Fruit fly (Drosophila melanogaster) whole organism, embryonic: ENCODE data around the gene IKKbeta.

Source experiments
- Abd-B ChIP-seq: fragments of 200-800 bp; sonication (Bioruptor generic); optimal IDR thresholded peaks from 2 replicates; lab custom pipeline; 2018; ENCODE audit warnings: missing biosample characterization, mild to moderate bottlenecking, missing genetic modification characterization, moderate library complexity
- B-H2 ChIP-seq: fragments of 200-800 bp; sonication (Bioruptor generic); optimal IDR thresholded peaks from 2 replicates; lab custom pipeline; 2018; ENCODE audit warnings: missing biosample characterization, mild to moderate bottlenecking, missing genetic modification characterization
- CG10209 ChIP-seq: fragments of 200-800 bp; sonication (Bioruptor generic); optimal IDR thresholded peaks from 3 replicates; lab custom pipeline; 2017; ENCODE audit warnings: missing biosample characterization, mild to moderate bottlenecking, missing genetic modification characterization, missing genetic modification reagents
- CG10321 ChIP-seq: fragments of 200-800 bp; sonication (Bioruptor generic); IDR thresholded peaks from 2 replicates; pipeline ENCODE4 v1.3.6; 2022; ENCODE audit warnings: missing biosample characterization, missing genetic modification characterization
- CG10431 ChIP-seq: fragments of 200-800 bp; sonication (Bioruptor generic); optimal IDR thresholded peaks from 3 replicates; lab custom pipeline; 2018; ENCODE audit warnings: missing biosample characterization, mild to moderate bottlenecking, missing genetic modification characterization
- CG12104 ChIP-seq: fragments of 200-800 bp; sonication (Bioruptor generic); optimal IDR thresholded peaks from 3 replicates; lab custom pipeline; 2016; ENCODE audit warnings: missing biosample characterization, missing genetic modification characterization
- CG12299 ChIP-seq: fragments of 200-800 bp; sonication (Bioruptor generic); optimal IDR thresholded peaks from 2 replicates; lab custom pipeline; 2018; ENCODE audit warnings: missing biosample characterization, mild to moderate bottlenecking, missing genetic modification characterization
- CG12769 ChIP-seq: fragments of 200-800 bp; sonication (Bioruptor generic); optimal IDR thresholded peaks from 2 replicates; lab custom pipeline; 2019; ENCODE audit warnings: missing biosample characterization, mild to moderate bottlenecking, missing genetic modification characterization, moderate library complexity
- CG13123 ChIP-seq: fragments of 200-800 bp; sonication (Bioruptor generic); optimal IDR thresholded peaks from 2 replicates; lab custom pipeline; 2016; ENCODE audit warnings: missing biosample characterization, missing genetic modification characterization
- CG14441 ChIP-seq: fragments of 200-800 bp; sonication (Bioruptor generic); IDR thresholded peaks from 2 replicates; pipeline ENCODE4 v1.3.6; 2022; ENCODE audit warnings: missing biosample characterization, missing genetic modification characterization
- CG14965 ChIP-seq: fragments of 200-800 bp; sonication (Bioruptor generic); optimal IDR thresholded peaks from 2 replicates; lab custom pipeline; 2016; ENCODE audit warnings: missing biosample characterization, missing genetic modification characterization, borderline replicate concordance
- CG1603 ChIP-seq: fragments of 200-800 bp; sonication (Bioruptor generic); optimal IDR thresholded peaks from 2 replicates; lab custom pipeline; 2019; ENCODE audit warnings: missing biosample characterization, mild to moderate bottlenecking, missing genetic modification characterization, moderate library complexity
- CG16815 ChIP-seq: fragments of 200-800 bp; sonication (Bioruptor generic); optimal IDR thresholded peaks from 3 replicates; lab custom pipeline; 2017; ENCODE audit warnings: missing biosample characterization, mild to moderate bottlenecking, missing genetic modification characterization
- CG1832 ChIP-seq: fragments of 200-800 bp; sonication (Bioruptor generic); optimal IDR thresholded peaks from 2 replicates; lab custom pipeline; 2017; ENCODE audit warnings: missing biosample characterization, mild to moderate bottlenecking, missing genetic modification characterization, inconsistent platforms
- CG2129 ChIP-seq: fragments of 200-800 bp; sonication (Bioruptor generic); IDR thresholded peaks from 2 replicates; pipeline ENCODE4 v1.3.6; 2022; ENCODE audit warnings: missing biosample characterization, missing genetic modification characterization; ENCODE audit not compliant: partially characterized antibody
- CG3163 ChIP-seq: fragments of 200-800 bp; sonication (Bioruptor generic); optimal IDR thresholded peaks from 3 replicates; lab custom pipeline; 2016; ENCODE audit warnings: missing biosample characterization, missing genetic modification characterization
- CG3995 ChIP-seq: fragments of 200-800 bp; sonication (Bioruptor generic); optimal IDR thresholded peaks from 3 replicates; lab custom pipeline; 2016; ENCODE audit warnings: missing biosample characterization, missing genetic modification characterization
- CG4360 ChIP-seq: fragments of 200-800 bp; sonication (Bioruptor generic); IDR thresholded peaks from 2 replicates; pipeline ENCODE4 v1.3.6; 2022; ENCODE audit warnings: missing biosample characterization, missing genetic modification characterization
- CG4707 ChIP-seq: fragments of 200-800 bp; sonication (Bioruptor generic); optimal IDR thresholded peaks from 2 replicates; lab custom pipeline; 2018; ENCODE audit warnings: missing biosample characterization, mild to moderate bottlenecking, missing genetic modification characterization, moderate library complexity
- CG7372 ChIP-seq: fragments of 200-800 bp; sonication (Bioruptor generic); IDR thresholded peaks from 2 replicates; pipeline ENCODE4 v1.3.6; 2022; ENCODE audit warnings: missing biosample characterization, missing genetic modification characterization
- Camta ChIP-seq: fragments of 200-800 bp; sonication (Bioruptor generic); optimal IDR thresholded peaks from 2 replicates; lab custom pipeline; 2016; ENCODE audit warnings: missing biosample characterization, missing genetic modification characterization
- D ChIP-seq, 2 experiments: fragments of 200-800 bp in 1 of 2; fragments of >200 bp in 1 of 2; sonication (Bioruptor generic) in 1 of 2; optimal IDR thresholded peaks; 2 replicates in 1 of 2; 3 replicates in 1 of 2; lab custom pipeline; 2017; ENCODE audit warnings: mild to moderate bottlenecking in 1 of 2, missing biosample characterization in 1 of 2, missing genetic modification characterization in 1 of 2, missing genetic modification reagents in 1 of 2
- Dbx ChIP-seq: fragments of 200-800 bp; sonication (Bioruptor generic); IDR thresholded peaks from 3 replicates; pipeline ENCODE4 v1.3.6; 2022; ENCODE audit warnings: missing biosample characterization, missing genetic modification characterization
- H15 ChIP-seq: fragments of 200-800 bp; sonication (Bioruptor generic); IDR thresholded peaks from 3 replicates; pipeline ENCODE4 v1.3.6; 2022; ENCODE audit warnings: missing biosample characterization, missing genetic modification characterization
- HLH54F ChIP-seq: fragments of 200-800 bp; sonication (Bioruptor generic); optimal IDR thresholded peaks from 3 replicates; lab custom pipeline; 2016; ENCODE audit warnings: missing biosample characterization, missing genetic modification characterization
- Hey ChIP-seq: fragments of 200-800 bp; sonication (Bioruptor generic); optimal IDR thresholded peaks from 3 replicates; lab custom pipeline; 2018; ENCODE audit warnings: missing biosample characterization, mild to moderate bottlenecking, missing genetic modification characterization
- Hr39 ChIP-seq: fragments of >200 bp; optimal IDR thresholded peaks from 2 replicates; lab custom pipeline; 2017
- Med ChIP-seq: fragments of 200-800 bp; sonication (Bioruptor generic); peaks from one replicate; lab custom pipeline; 2016; ENCODE audit warnings: missing biosample characterization, missing genetic modification characterization, mild to moderate bottlenecking, inconsistent platforms, moderate library complexity
- NfI ChIP-seq: fragments of 200-800 bp; sonication (Bioruptor generic); optimal IDR thresholded peaks from 3 replicates; lab custom pipeline; 2018; ENCODE audit warnings: missing biosample characterization, mild to moderate bottlenecking, missing genetic modification characterization, moderate library complexity
- Spps ChIP-seq: fragments of 200-800 bp; sonication (Bioruptor generic); optimal IDR thresholded peaks from 2 replicates; lab custom pipeline; 2018; ENCODE audit warnings: missing biosample characterization, mild to moderate bottlenecking, missing genetic modification characterization
- Sry-β ChIP-seq: fragments of 200-800 bp; sonication (Bioruptor generic); optimal IDR thresholded peaks from 2 replicates; lab custom pipeline; 2018; ENCODE audit warnings: missing biosample characterization, mild to moderate bottlenecking, missing genetic modification characterization, moderate library complexity
- ash1 ChIP-seq: fragments of 200-800 bp; sonication (Bioruptor generic); optimal IDR thresholded peaks from 2 replicates; lab custom pipeline; 2018; ENCODE audit warnings: missing biosample characterization, mild to moderate bottlenecking, missing genetic modification characterization
- cad ChIP-seq: fragments of >200 bp; optimal IDR thresholded peaks from 2 replicates; lab custom pipeline; 2017; ENCODE audit warnings: missing biosample characterization, missing genetic modification characterization
- chm ChIP-seq: fragments of 200-800 bp; sonication (Bioruptor generic); IDR thresholded peaks from 2 replicates; pipeline ENCODE4 v1.3.6; 2022; ENCODE audit warnings: missing biosample characterization, missing genetic modification characterization
- esg ChIP-seq: fragments of 200-800 bp; sonication (Bioruptor generic); conservative IDR thresholded peaks from 2 replicates; pipeline ENCODE4 v1.3.6; 2022; ENCODE audit warnings: missing biosample characterization, missing genetic modification characterization
- fd96Cb ChIP-seq: fragments of 200-800 bp; sonication (Bioruptor generic); optimal IDR thresholded peaks from 2 replicates; lab custom pipeline; 2018; ENCODE audit warnings: missing biosample characterization, mild to moderate bottlenecking, missing genetic modification characterization, moderate library complexity
- gt ChIP-seq: fragments of 200-800 bp; sonication (Bioruptor generic); IDR thresholded peaks from 2 replicates; pipeline ENCODE4 v1.3.6; 2022; ENCODE audit warnings: missing biosample characterization, missing genetic modification characterization
- kni ChIP-seq: fragments of 200-800 bp; sonication (Bioruptor generic); optimal IDR thresholded peaks from 3 replicates; lab custom pipeline; 2017; ENCODE audit warnings: mild to moderate bottlenecking, missing biosample characterization, missing genetic modification reagents, missing genetic modification characterization
- mirr ChIP-seq: fragments of 200-800 bp; sonication (Bioruptor generic); optimal IDR thresholded peaks from 3 replicates; lab custom pipeline; 2018; ENCODE audit warnings: missing biosample characterization, mild to moderate bottlenecking, missing genetic modification characterization
- nmo ChIP-seq: fragments of 200-800 bp; sonication (Bioruptor generic); optimal IDR thresholded peaks from 2 replicates; lab custom pipeline; 2018; ENCODE audit warnings: missing biosample characterization, mild to moderate bottlenecking, missing genetic modification characterization, moderate library complexity
- oc ChIP-seq: fragments of 200-800 bp; sonication (Bioruptor generic); optimal IDR thresholded peaks from 2 replicates; lab custom pipeline; 2018; ENCODE audit warnings: missing biosample characterization, mild to moderate bottlenecking, missing genetic modification characterization, moderate library complexity
- otp ChIP-seq: fragments of 200-800 bp; sonication (Bioruptor generic); IDR thresholded peaks from 3 replicates; pipeline ENCODE4, ENCODE4 v1.3.6; 2022; ENCODE audit warnings: missing biosample characterization, missing genetic modification characterization
- prd ChIP-seq, 3 experiments: fragments of >200 bp in 2 of 3; fragments of 200-800 bp in 1 of 3; sonication (Bioruptor generic) in 1 of 3; optimal IDR thresholded peaks in 2 of 3; IDR thresholded peaks in 1 of 3; 2 replicates in 2 of 3; 3 replicates in 1 of 3; pipeline versions ENCODE4 v1.3.6 to Lab custom; 2017 to 2022; ENCODE audit warnings: missing biosample characterization in 1 of 3, missing genetic modification characterization in 1 of 3
- schlank ChIP-seq: fragments of 200-800 bp; sonication (Bioruptor generic); optimal IDR thresholded peaks from 2 replicates; lab custom pipeline; 2018; ENCODE audit warnings: missing biosample characterization, mild to moderate bottlenecking, missing genetic modification characterization
- tll ChIP-seq, 2 experiments: fragments of 200-800 bp in 1 of 2; fragments of >200 bp in 1 of 2; sonication (Bioruptor generic) in 1 of 2; optimal IDR thresholded peaks; 2 replicates each; lab custom pipeline; 2017 to 2019; ENCODE audit warnings: missing biosample characterization in 2 of 2, missing genetic modification characterization in 2 of 2, mild to moderate bottlenecking in 1 of 2, moderate library complexity in 1 of 2
- vfl ChIP-seq: fragments of 200-800 bp; sonication (Bioruptor generic); optimal IDR thresholded peaks from 2 replicates; lab custom pipeline; 2016; ENCODE audit warnings: missing biosample characterization, missing genetic modification characterization
- vnd ChIP-seq: fragments of 200-800 bp; sonication (Bioruptor generic); IDR thresholded peaks from 3 replicates; pipeline ENCODE4 v1.3.6; 2022; ENCODE audit warnings: missing biosample characterization, missing genetic modification characterization; ENCODE audit not compliant: partially characterized antibody
- wor ChIP-seq: fragments of 200-800 bp; sonication (Bioruptor generic); IDR thresholded peaks from 2 replicates; pipeline ENCODE4 v1.3.6; 2022; ENCODE audit warnings: missing biosample characterization, missing genetic modification characterization
- zen ChIP-seq: fragments of 200-800 bp; sonication (Bioruptor generic); optimal IDR thresholded peaks from 3 replicates; lab custom pipeline; 2018; ENCODE audit warnings: missing biosample characterization, mild to moderate bottlenecking, missing genetic modification characterization, moderate library complexity
- zf30C ChIP-seq: fragments of 200-800 bp; sonication (Bioruptor generic); optimal IDR thresholded peaks from 3 replicates; lab custom pipeline; 2018; ENCODE audit warnings: missing biosample characterization, mild to moderate bottlenecking, missing genetic modification characterization

The IKKbeta gene

DNA sequence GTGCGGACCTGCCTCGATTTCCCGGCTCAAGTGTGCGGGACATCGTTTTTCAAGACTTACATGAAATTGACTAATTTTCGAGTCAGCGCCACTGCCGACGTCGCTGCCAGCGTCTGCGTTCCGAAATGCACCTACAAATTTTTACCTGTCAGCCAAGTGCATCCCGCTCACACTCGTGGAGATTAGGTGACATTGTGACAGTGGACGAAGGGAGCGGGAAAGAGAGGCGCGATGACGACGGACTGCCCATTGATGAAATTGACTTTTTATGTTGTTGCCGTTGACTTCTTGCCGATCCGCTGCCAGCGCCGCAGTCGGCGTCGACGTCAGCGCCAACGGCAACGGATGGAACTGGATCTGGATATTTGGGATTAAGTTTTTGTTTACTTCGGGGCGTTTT, 15.0 kb downstream of the IKKbeta start:
- TF ChIP-seq CG4360 = peak; percentile 60; the same call in 1 of the 2 replicates
- TF ChIP-seq Camta (GFP tag; lab: Kevin White, UChicago) = no peak
- no peak for TF ChIP-seq chm (GFP tag; lab: Robert Waterston, UW)
- TF ChIP-seq zen (tag; lab: Kevin White, UChicago) = peak; percentile 36
- no peak for TF ChIP-seq vnd (GFP tag; lab: Robert Waterston, UW)
- TF ChIP-seq CG2129 = no peak
- TF ChIP-seq kni (GFP tag; lab: Kevin White, UChicago) = peak; percentile 65
- no peak for TF ChIP-seq otp (GFP tag; lab: Robert Waterston, UW)
- peak; percentile 63 for TF ChIP-seq CG1832 (GFP tag; lab: Kevin White, UChicago)
- TF ChIP-seq CG4707 (GFP tag; lab: Kevin White, UChicago) = no peak
- no peak for TF ChIP-seq CG13123 (GFP tag; lab: Kevin White, UChicago)
- no peak for TF ChIP-seq fd96Cb
- peak; percentile 67 for TF ChIP-seq D (optimal IDR thresholded peaks at IDR 0.05; lab: Kevin White, UChicago)
- TF ChIP-seq D (GFP tag; optimal IDR thresholded peaks at IDR 0.05; lab: Kevin White, UChicago) = no peak
- no peak for TF ChIP-seq CG3163 (GFP tag; lab: Kevin White, UChicago)
- no peak for TF ChIP-seq CG12104 (GFP tag; lab: Kevin White, UChicago)
- no peak for TF ChIP-seq mirr (GFP tag; lab: Kevin White, UChicago)
- TF ChIP-seq wor = 0 out of 2 replicates have a peak, but pooled peaks have one; percentile 15
- no peak for TF ChIP-seq HLH54F (GFP tag; lab: Kevin White, UChicago)
- no peak for TF ChIP-seq CG12769 (tag; lab: Kevin White, UChicago)
- no peak for TF ChIP-seq CG12299 (tag; lab: Kevin White, UChicago)
- no peak for TF ChIP-seq prd (optimal IDR thresholded peaks at IDR 0.05; lab: Kevin White, UChicago)
- TF ChIP-seq prd (GFP tag; IDR thresholded peaks at IDR 0.05; lab: Robert Waterston, UW) = no peak
- peak in 1 of 2 experiments; percentile 100 for TF ChIP-seq tll (GFP tag; optimal IDR thresholded peaks at IDR 0.05; lab: Kevin White, UChicago)
- no peak for TF ChIP-seq CG14965
- TF ChIP-seq oc = peak; percentile 44
- TF ChIP-seq CG1603 (tag; lab: Kevin White, UChicago) = no peak
- no peak for TF ChIP-seq esg (GFP tag; lab: Robert Waterston, UW)
- TF ChIP-seq CG10209 = no peak
- peak; percentile 37 for TF ChIP-seq zf30C (GFP tag; lab: Kevin White, UChicago)
- no peak for TF ChIP-seq Dbx (GFP tag; lab: Robert Waterston, UW)
- no peak for TF ChIP-seq CG16815 (GFP tag; lab: Kevin White, UChicago)
- TF ChIP-seq schlank (tag; lab: Kevin White, UChicago) = no peak
- no peak for TF ChIP-seq ash1 (GFP tag; lab: Kevin White, UChicago)
- TF ChIP-seq Abd-B = no peak
- TF ChIP-seq B-H2 (GFP tag; lab: Kevin White, UChicago) = no peak
- TF ChIP-seq nmo = no peak
- no peak for TF ChIP-seq Sry-β (GFP tag; lab: Kevin White, UChicago)
- TF ChIP-seq Spps (tag; lab: Kevin White, UChicago) = no peak
- no peak for TF ChIP-seq CG3995 (GFP tag; lab: Kevin White, UChicago)
- no peak for TF ChIP-seq Hr39 (lab: Kevin White, UChicago)
- no peak for TF ChIP-seq vfl (GFP tag; lab: Kevin White, UChicago)
- TF ChIP-seq CG10431 (GFP tag; lab: Kevin White, UChicago) = peak; percentile 84
- TF ChIP-seq CG10321 (GFP tag; lab: Robert Waterston, UW) = 0 out of 2 replicates have a peak, but pooled peaks have one; percentile 6
- TF ChIP-seq NfI (GFP tag; lab: Kevin White, UChicago) = no peak
- TF ChIP-seq CG14441 (GFP tag; lab: Robert Waterston, UW) = no peak
- 0 out of 2 replicates have a peak, but pooled peaks have one; percentile 28 for TF ChIP-seq gt (GFP tag; lab: Robert Waterston, UW)
- TF ChIP-seq cad (GFP tag; lab: Kevin White, UChicago) = peak; percentile 57
- TF ChIP-seq Med (GFP tag; lab: Kevin White, UChicago) = peak; percentile 12
- no peak for TF ChIP-seq Hey (tag; lab: Kevin White, UChicago)
- TF ChIP-seq H15 = no peak
- no peak for TF ChIP-seq CG7372
